Worm (Caenorhabditis elegans) whole organism, dauer: Measurements from ENCODE around the gene prdm-14.

ENCODE experiments used
- unc-62 ChIP-seq: sonication (generic microtip); optimal IDR thresholded peaks from 2 replicates; lab custom pipeline; 2017; ENCODE audit warnings: missing biosample characterization, missing genetic modification reagents, missing genetic modification characterization

Gene prdm-14

ce11 chrX:9045913-9046312 lies at the start of gene prdm-14:
Gene prdm-14 (plus strand): TSS chrX:9046213.
- TF ChIP-seq unc-62 (GFP tag; lab: Kevin White, UChicago): no peak

- no peak for TF ChIP-seq unc-62 (GFP tag; lab: Kevin White, UChicago)
Measured at ce11 chrX:8996496-8997116, 49.4 kb upstream of the prdm-14 start.

ce11 chrX:8997450-8998075 lies 48.5 kb upstream of the prdm-14 start, which contains the start of gene C24A3.2:
Gene C24A3.2 (plus strand): TSS chrX:8997500.
- TF ChIP-seq unc-62 (GFP tag; lab: Kevin White, UChicago): no peak

DNA sequence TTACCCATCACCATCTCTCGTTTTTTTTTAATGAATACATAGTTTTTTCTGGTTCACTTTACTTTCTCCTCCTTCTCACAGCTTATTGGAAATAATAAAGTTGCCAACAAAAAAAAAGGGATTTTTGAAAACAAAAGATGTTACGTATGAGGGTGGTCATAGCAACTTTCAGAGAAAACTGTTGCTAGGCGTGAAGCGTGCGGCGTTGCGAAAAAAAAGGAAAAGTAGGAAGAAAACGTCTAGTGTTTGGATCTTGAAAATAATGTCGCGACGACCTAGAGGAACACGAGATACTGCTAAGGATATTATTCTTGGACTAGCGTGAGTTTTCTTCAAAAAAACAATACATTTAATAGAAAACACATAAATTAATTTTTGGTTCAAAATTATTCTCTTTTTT lies 47.2 kb upstream of the prdm-14 start, which contains the start of gene C24A3.1:
C24A3.1 (plus strand) TSS at position 263 of the 400 bp plus-strand sequence.
- no peak for TF ChIP-seq unc-62 (GFP tag; lab: Kevin White, UChicago)

DNA sequence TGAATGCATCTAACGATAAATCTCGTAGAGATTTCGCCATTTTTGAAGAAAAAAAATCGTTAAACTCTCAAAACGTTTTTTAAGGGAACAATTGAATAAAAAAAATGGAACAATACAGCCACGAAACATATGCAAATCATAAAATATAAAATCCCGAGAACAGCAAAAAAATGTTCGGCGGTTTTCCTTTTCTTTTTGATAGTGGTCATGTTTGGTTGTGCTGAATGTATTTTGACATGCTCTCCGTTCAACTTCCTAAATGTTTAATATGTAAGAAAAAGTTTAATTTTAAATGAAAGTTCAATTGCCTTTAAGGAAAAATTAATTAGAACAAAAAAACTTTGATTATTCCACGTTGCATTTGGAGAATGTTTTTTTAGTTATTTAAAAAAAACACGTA lies 35.6 kb upstream of the prdm-14 start, which contains the start of gene C24A3.9:
C24A3.9 (minus strand) TSS at position 101 of the 400 bp plus-strand sequence.
- TF ChIP-seq unc-62 (GFP tag; lab: Kevin White, UChicago): no peak

DNA sequence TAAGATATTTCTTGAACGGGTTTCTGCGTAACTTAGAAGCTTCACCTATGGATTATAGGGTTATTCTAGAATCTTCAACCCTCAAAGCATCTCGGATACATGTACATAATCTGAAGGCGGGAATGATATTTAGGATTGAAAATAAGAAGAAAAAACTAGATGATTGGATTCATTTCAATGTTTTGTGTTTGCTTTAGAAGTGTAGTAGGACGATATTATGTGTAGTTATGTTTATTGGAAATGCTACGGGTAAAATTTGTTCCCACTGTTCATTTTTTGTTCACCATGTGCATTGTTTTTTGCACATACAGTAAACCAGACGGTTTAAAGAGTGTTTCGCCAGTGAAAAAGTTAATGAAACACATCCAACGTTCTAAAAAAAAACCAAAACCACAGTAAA lies 34.5 kb upstream of the prdm-14 start:
- no peak for TF ChIP-seq unc-62 (GFP tag; lab: Kevin White, UChicago)

ce11 chrX:9014451-9014850 lies 31.6 kb upstream of the prdm-14 start:
- TF ChIP-seq unc-62 (GFP tag; lab: Kevin White, UChicago): no peak

- TF ChIP-seq unc-62 (GFP tag; lab: Kevin White, UChicago): no peak
Measured at ce11 chrX:9015420-9015819, 30.6 kb upstream of the prdm-14 start, which contains the start of gene T25B6.4. Gene T25B6.4 (plus strand): TSS chrX:9015720.

DNA sequence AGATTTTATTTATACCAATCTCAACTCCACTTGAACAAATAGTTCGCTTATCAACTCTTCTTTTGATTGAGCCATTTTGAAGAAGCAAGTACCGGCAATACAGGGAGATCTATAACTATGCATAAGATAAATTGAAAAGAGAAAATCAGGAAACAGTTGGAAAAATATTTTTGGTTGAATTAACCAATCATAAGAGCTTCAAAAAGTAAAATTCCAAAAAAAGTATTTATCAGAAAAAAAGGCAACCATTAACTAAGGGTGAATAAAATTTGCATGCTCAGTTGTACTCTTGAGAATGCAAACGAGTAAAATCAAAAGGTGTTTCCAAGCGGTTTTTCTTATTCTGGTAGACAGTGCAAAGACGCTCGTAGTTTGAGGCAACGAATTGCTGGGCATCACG lies 24.4 kb upstream of the prdm-14 start, which contains the start of gene T25B6.5:
T25B6.5 (minus strand) TSS at position 101 of the 400 bp plus-strand sequence.
- no peak for TF ChIP-seq unc-62 (GFP tag; lab: Kevin White, UChicago)

DNA sequence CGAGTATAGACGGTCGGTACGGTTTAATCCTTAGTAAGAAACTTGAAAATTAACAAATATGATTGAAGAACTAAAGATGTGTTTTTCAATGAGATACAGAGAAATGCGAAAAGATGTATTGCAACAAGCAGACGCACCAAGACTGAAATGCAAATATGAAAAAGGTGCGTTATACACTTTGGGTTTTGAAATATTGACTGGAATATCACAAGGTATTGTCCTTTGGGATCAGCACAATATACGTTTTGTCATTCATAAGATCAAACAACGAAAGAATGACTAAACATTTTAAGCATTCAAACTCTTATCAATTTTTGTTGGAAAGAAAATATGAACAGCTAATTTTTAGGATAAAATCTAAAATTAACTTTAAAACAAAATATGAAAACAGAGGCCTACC lies 23.2 kb upstream of the prdm-14 start, which contains the start of gene T25B6.6:
T25B6.6 (minus strand) TSS at position 101 of the 400 bp plus-strand sequence.
- no peak for TF ChIP-seq unc-62 (GFP tag; lab: Kevin White, UChicago)

DNA sequence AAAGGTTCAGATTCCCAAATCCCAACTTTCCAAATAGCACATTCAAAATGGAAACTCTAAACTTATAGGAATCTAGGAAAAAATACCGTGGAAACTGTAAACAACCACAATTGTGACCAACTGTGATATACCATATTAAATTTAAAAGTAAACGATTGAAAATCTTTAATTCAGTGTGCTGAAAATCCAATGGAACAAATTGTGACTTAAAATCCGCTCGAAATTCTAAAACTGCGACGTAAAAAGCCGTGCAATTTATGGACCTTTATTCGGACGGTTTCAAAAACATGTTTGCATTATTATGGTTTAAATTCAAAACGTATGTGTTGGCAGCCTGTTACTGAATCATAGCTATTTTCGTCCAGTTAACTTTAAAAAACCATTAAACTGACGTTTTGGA lies 22.2 kb upstream of the prdm-14 start:
- no peak for TF ChIP-seq unc-62 (GFP tag; lab: Kevin White, UChicago)

ce11 chrX:9024270-9024669 lies 21.7 kb upstream of the prdm-14 start:
- TF ChIP-seq unc-62 (GFP tag; lab: Kevin White, UChicago): no peak

DNA sequence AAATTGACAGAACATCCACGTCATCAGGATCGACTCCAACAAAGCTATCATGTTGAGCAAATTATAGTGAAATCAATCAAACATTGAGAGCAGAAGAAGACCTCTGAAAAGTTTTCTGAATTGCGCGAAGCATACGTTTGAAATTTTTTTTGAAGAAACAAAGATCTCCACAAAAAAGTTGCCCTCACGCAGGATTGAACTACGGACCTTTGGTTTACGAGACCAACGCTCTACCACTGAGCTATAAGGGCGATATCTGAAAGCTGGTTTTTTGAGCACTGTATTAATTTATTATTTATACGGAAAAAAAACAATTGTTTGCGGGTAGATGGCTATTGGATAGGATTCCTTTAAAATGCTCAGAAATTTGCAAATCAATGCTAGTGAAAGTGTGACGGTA lies 20.5 kb upstream of the prdm-14 start:
- no peak for TF ChIP-seq unc-62 (GFP tag; lab: Kevin White, UChicago)

ce11 chrX:9027304-9027703 lies 18.7 kb upstream of the prdm-14 start, which contains the start of gene T25B6.3:
Gene T25B6.3 (plus strand): TSS chrX:9027604.
- no peak for TF ChIP-seq unc-62 (GFP tag; lab: Kevin White, UChicago)

DNA sequence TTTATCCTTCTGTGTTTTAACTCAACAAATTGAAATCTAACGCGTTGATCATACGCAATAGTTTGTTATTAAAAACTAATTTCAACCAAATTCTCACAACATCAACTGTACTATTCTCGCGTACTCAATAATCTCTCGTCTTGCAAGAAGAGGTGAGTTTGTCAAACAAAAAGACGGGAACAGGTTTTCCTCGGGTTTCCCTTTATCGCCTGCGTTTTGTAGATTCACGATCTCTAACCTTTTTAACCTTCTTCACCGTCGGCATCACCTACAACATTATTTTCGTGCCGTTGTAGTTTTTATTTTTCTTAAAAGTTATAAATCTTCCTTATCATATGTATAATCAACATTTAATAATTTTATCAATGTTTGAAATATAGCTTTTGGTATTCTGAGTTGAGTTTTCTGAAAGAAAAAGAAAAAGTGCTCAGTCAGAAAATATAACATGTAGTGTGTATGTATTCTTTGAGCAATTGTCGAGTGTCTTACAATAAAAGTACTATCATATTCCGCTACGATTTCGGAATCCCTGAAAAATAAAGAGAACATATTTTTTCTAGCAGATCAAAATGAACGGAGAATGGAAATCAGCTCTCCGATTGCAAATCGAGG lies 17.0 kb upstream of the prdm-14 start, which contains the start of gene snf-12:
snf-12 (plus strand) TSS at position 562 of the 612 bp plus-strand sequence.
- TF ChIP-seq unc-62 (GFP tag; lab: Kevin White, UChicago): no peak

DNA sequence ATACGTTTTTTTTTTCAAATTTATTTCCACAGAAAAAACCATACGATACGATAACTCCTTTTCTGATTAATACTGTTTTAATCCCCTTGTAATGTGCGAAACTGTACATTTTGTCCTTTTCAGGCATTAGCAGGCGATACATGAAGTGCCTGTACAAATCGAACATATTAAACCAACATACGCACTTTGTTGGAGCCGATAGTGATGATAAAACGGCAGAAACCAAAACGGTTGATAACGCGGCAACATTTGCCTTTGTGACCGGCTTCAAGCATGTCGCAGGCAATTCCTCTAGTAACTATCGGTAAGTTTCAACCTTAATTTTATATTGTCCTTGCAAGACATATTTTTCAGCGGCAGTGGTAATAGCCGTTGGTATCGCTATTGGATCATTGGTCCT lies 11.7 kb upstream of the prdm-14 start, which contains the start of gene nep-22:
nep-22 (plus strand) TSS at position 245 of the 400 bp plus-strand sequence.
- no peak for TF ChIP-seq unc-62 (GFP tag; lab: Kevin White, UChicago)
